Worm (Caenorhabditis elegans) whole organism, L3 larva: ENCODE results near the gene K01B6.4.

Source experiments
- ZK546.5 ChIP-seq: sonication (generic microtip); optimal IDR thresholded peaks from 2 replicates; lab custom pipeline; 2017; ENCODE audit warnings: missing biosample characterization, missing genetic modification characterization
- aly-2 ChIP-seq: fragments of 150-350 bp; optimal IDR thresholded peaks from 2 replicates; lab custom pipeline; 2014; ENCODE audit warnings: missing biosample characterization, missing genetic modification characterization
- ama-1 ChIP-seq: fragments of 150-350 bp; optimal IDR thresholded peaks from 2 replicates; lab custom pipeline; 2018
- ceh-16 ChIP-seq: sonication (generic microtip); optimal IDR thresholded peaks from 2 replicates; lab custom pipeline; 2017; ENCODE audit warnings: missing biosample characterization, missing genetic modification characterization
- ceh-28 ChIP-seq: fragments of 150-350 bp; optimal IDR thresholded peaks from 2 replicates; lab custom pipeline; 2014; ENCODE audit warnings: missing biosample characterization, missing genetic modification reagents, missing genetic modification characterization
- ceh-82 ChIP-seq: fragments of 150-350 bp; optimal IDR thresholded peaks from 2 replicates; lab custom pipeline; 2014; ENCODE audit warnings: missing biosample characterization, missing genetic modification characterization
- egl-27 ChIP-seq: sonication (generic microtip); optimal IDR thresholded peaks from 4 replicates; lab custom pipeline; 2017; ENCODE audit warnings: missing biosample characterization, missing genetic modification reagents, missing genetic modification characterization
- elt-1 ChIP-seq: fragments of 150-350 bp; optimal IDR thresholded peaks from 2 replicates; lab custom pipeline; 2014; ENCODE audit warnings: missing biosample characterization, missing genetic modification characterization
- elt-2 ChIP-seq: sonication (generic microtip); optimal IDR thresholded peaks from 2 replicates; lab custom pipeline; 2016; ENCODE audit warnings: missing genetic modification reagents, mild to moderate bottlenecking, missing genetic modification characterization, missing compliant biosample characterization
- eor-1 ChIP-seq, 2 experiments: fragments of 150-350 bp; optimal IDR thresholded peaks; 2 replicates each; lab custom pipeline; 2014 to 2018; ENCODE audit warnings: missing biosample characterization in 2 of 2, missing genetic modification characterization in 2 of 2
- fkh-10 ChIP-seq: sonication (generic microtip); optimal IDR thresholded peaks from 2 replicates; lab custom pipeline; 2017; ENCODE audit warnings: missing biosample characterization, missing genetic modification reagents, missing genetic modification characterization
- fkh-2 ChIP-seq: fragments of 150-350 bp; optimal IDR thresholded peaks from 2 replicates; lab custom pipeline; 2014; ENCODE audit warnings: missing biosample characterization, missing genetic modification reagents, missing genetic modification characterization
- hmg-11 ChIP-seq: sonication (generic microtip); optimal IDR thresholded peaks from 2 replicates; lab custom pipeline; 2016; ENCODE audit warnings: missing genetic modification characterization, missing compliant biosample characterization
- jun-1 ChIP-seq: fragments of 150-350 bp; optimal IDR thresholded peaks from 2 replicates; lab custom pipeline; 2014; ENCODE audit warnings: missing biosample characterization, missing genetic modification reagents, missing genetic modification characterization
- lin-15B ChIP-seq: fragments of 150-350 bp; optimal IDR thresholded peaks from 2 replicates; lab custom pipeline; 2014; ENCODE audit warnings: missing biosample characterization, missing genetic modification characterization
- lin-39 ChIP-seq: fragments of 150-350 bp; optimal IDR thresholded peaks from 2 replicates; lab custom pipeline; 2018; ENCODE audit warnings: missing biosample characterization, missing genetic modification reagents, missing genetic modification characterization
- mdl-1 ChIP-seq: fragments of 150-350 bp; optimal IDR thresholded peaks from 2 replicates; lab custom pipeline; 2014; ENCODE audit warnings: missing biosample characterization, missing genetic modification characterization
- nfya-1 ChIP-seq: sonication (generic microtip); optimal IDR thresholded peaks from 2 replicates; lab custom pipeline; 2017; ENCODE audit warnings: missing genetic modification characterization, mild to moderate bottlenecking, missing compliant biosample characterization, antibody characterized with exemption, moderate library complexity; ENCODE audit not compliant: insufficient read depth
- nhr-11 ChIP-seq: fragments of 150-350 bp; optimal IDR thresholded peaks from 2 replicates; lab custom pipeline; 2014; ENCODE audit warnings: missing biosample characterization, missing genetic modification characterization
- nhr-12 ChIP-seq: fragments of 150-350 bp; optimal IDR thresholded peaks from 2 replicates; lab custom pipeline; 2014; ENCODE audit warnings: missing biosample characterization, missing genetic modification characterization
- nhr-23 ChIP-seq: fragments of 150-350 bp; optimal IDR thresholded peaks from 2 replicates; lab custom pipeline; 2014; ENCODE audit warnings: missing biosample characterization, missing genetic modification reagents, missing genetic modification characterization
- nhr-28 ChIP-seq: fragments of 150-350 bp; optimal IDR thresholded peaks from 2 replicates; lab custom pipeline; 2014; ENCODE audit warnings: missing biosample characterization, missing genetic modification characterization
- nhr-76 ChIP-seq: fragments of 150-350 bp; sonication (generic microtip); optimal IDR thresholded peaks from 5 replicates; lab custom pipeline; 2014; ENCODE audit warnings: missing biosample characterization, missing genetic modification characterization
- nhr-77 ChIP-seq: fragments of 150-350 bp; optimal IDR thresholded peaks from 2 replicates; lab custom pipeline; 2014; ENCODE audit warnings: missing biosample characterization, missing genetic modification characterization
- pha-4 ChIP-seq: fragments of 150-350 bp; optimal IDR thresholded peaks from 2 replicates; lab custom pipeline; 2014; ENCODE audit warnings: missing biosample characterization, missing genetic modification reagents, missing genetic modification characterization
- pqm-1 ChIP-seq: fragments of 150-350 bp; optimal IDR thresholded peaks from 2 replicates; lab custom pipeline; 2017; ENCODE audit warnings: missing biosample characterization, missing genetic modification characterization, inconsistent platforms
- sea-2 ChIP-seq: fragments of 150-350 bp; sonication (generic microtip); optimal IDR thresholded peaks from 4 replicates; lab custom pipeline; 2014; ENCODE audit warnings: missing biosample characterization, missing genetic modification reagents, missing genetic modification characterization
- snpc-4 ChIP-seq: fragments of 150-350 bp; optimal IDR thresholded peaks from 2 replicates; lab custom pipeline; 2014; ENCODE audit warnings: missing biosample characterization, missing genetic modification characterization
- unc-39 ChIP-seq: sonication (generic microtip); optimal IDR thresholded peaks from 4 replicates; lab custom pipeline; 2017; ENCODE audit warnings: missing biosample characterization, missing genetic modification characterization
- unc-62 ChIP-seq: fragments of 150-350 bp; sonication (generic microtip); optimal IDR thresholded peaks from 4 replicates; lab custom pipeline; 2014; ENCODE audit warnings: missing biosample characterization, missing genetic modification reagents, missing genetic modification characterization
- zag-1 ChIP-seq: fragments of 150-350 bp; optimal IDR thresholded peaks from 2 replicates; lab custom pipeline; 2014; ENCODE audit warnings: missing biosample characterization, missing genetic modification characterization

Gene K01B6.4

DNA sequence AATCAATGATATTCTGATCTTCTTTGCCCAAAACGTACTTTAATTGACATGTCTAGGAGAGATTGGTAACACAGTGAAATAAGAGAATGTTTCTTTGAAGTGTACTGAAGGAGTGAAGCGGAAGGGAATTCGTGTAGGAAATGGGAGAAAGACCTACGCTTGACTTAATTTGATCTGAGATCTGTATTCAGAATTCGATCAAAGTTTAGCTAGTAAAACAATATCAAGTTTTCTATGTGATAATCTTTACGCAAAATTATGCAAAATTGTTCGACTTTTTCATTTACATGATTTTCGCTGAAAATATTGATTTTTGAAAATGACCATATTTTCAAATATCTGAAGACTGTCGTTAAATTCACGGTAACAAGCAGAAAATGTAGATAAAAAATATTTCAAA, at the start of gene K01B6.4:
TSS of gene K01B6.4 (minus strand) at position 101 of the 400 bp plus-strand sequence.
- TF ChIP-seq unc-39 = no peak
- TF ChIP-seq zag-1 (tag; lab: Kevin White, UChicago) = no peak
- TF ChIP-seq nfya-1 (tag; lab: Kevin White, UChicago) = no peak
- TF ChIP-seq ceh-28 (tag; lab: Kevin White, UChicago) = no peak
- TF ChIP-seq lin-15B (tag; lab: Kevin White, UChicago) = no peak

DNA sequence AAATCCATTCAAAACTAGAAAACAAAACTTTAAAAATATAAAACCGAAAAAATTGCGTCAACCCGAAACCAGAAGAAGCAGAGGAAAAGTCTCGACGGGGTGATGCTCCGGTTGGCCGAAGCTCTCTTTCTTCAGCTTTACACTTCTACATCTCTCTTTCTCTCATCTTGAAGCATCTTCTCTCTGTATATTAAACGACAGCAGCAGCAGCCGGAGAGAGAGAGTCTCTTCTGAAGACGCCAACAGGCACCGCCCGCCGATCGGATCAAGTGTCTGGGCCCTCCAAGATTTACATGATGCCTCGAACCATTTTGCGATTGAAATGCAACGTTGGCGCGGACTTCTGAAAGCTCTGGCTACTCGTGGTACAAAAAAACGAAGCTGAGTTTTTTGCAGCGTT, 49.5 kb upstream of the K01B6.4 start:
- TF ChIP-seq fkh-10 (GFP tag; lab: Kevin White, UChicago) = no peak
- peak; percentile 32 for TF ChIP-seq nfya-1 (tag; lab: Kevin White, UChicago)
- TF ChIP-seq ceh-16 (tag; lab: Kevin White, UChicago) = no peak

DNA sequence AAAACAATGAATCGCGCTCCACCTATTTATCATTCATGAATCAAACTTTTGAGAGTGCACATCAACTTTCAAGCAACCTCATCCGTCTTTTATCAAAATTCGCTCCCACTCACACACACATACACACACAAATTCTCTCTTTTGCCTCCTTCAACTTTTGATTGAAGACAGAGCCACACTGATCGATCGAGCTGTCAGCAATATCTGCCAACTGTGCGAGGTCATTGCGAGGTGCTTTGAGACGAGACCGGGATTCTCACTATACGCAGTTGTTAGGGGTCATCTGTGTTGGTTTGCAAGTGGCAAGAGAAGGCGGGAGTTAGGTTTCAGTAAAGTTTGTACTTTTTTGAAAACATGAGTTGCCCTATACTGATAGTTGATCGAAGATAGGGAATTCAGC, 48.9 kb upstream of the K01B6.4 start:
- TF ChIP-seq nhr-11 (tag; lab: Kevin White, UChicago) = no peak
- TF ChIP-seq lin-39 (tag; lab: Kevin White, UChicago) = peak; percentile 75

DNA sequence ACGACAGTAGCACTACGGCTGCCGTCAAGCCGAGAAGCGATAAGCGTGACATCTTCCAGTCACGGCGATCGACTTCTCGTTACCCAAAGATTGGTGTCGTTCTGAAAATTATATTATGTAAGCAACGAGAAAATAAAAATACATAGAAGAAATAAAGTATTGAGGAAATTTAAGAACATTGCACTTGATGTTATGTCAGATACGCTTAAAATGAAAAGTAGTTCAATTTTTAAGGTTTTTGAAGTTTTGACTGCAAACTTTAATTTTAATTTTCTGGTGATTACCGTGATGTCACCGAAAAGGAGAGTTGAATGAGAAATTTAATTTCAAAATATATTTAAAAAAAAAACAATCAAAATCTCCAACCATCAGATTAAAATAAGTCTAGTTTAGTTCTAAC, 47.1 kb upstream of the K01B6.4 start, which contains the start of gene emb-9:
TSS of gene emb-9 (minus strand) at position 101 of the 400 bp plus-strand sequence.
- TF ChIP-seq ceh-16 (tag; lab: Kevin White, UChicago) = no peak
- no peak for TF ChIP-seq jun-1 (tag; lab: Kevin White, UChicago)
- no peak for TF ChIP-seq hmg-11
- no peak for TF ChIP-seq lin-39 (tag; lab: Kevin White, UChicago)
- TF ChIP-seq ceh-28 (tag; lab: Kevin White, UChicago) = no peak
- no peak for TF ChIP-seq snpc-4 (tag; lab: Kevin White, UChicago)
- no peak for TF ChIP-seq elt-2 (tag; lab: Kevin White, UChicago)
- TF ChIP-seq ZK546.5 (tag; lab: Kevin White, UChicago) = no peak
- no peak for TF ChIP-seq elt-1
- no peak for TF ChIP-seq pqm-1 (tag; lab: Kevin White, UChicago)
- TF ChIP-seq mdl-1 (tag; lab: Kevin White, UChicago) = no peak
- TF ChIP-seq nhr-28 (tag; lab: Kevin White, UChicago) = no peak
- no peak for TF ChIP-seq egl-27 (tag; lab: Kevin White, UChicago)
- TF ChIP-seq nhr-23 = no peak

- TF ChIP-seq egl-27 (tag; lab: Kevin White, UChicago) (no peak), ZK546.5 (tag; lab: Kevin White, UChicago) (no peak), snpc-4 (tag; lab: Kevin White, UChicago) (no peak), unc-62 (GFP tag; lab: Kevin White, UChicago) (no peak), ceh-82 (tag; lab: Kevin White, UChicago) (no peak), lin-15B (tag; lab: Kevin White, UChicago) (no peak), pqm-1 (tag; lab: Kevin White, UChicago) (no peak), nhr-12 (no peak)
- TF ChIP-seq, all 47 proteins: peak for 0
Observed at ce11 chrIII:9340025-9340424, 42.8 kb upstream of the K01B6.4 start.

ce11 chrIII:9337968-9338367, 40.7 kb upstream of the K01B6.4 start:
- no peak for TF ChIP-seq elt-1
- no peak for TF ChIP-seq pha-4 (tag; lab: Kevin White, UChicago)
- no peak for TF ChIP-seq fkh-2 (tag; lab: Kevin White, UChicago)
- TF ChIP-seq eor-1 (tag; optimal IDR thresholded peaks at IDR 0.05; lab: Kevin White, UChicago) = no peak
- TF ChIP-seq jun-1 (tag; lab: Kevin White, UChicago) = no peak
- no peak for TF ChIP-seq nhr-12
- no peak for TF ChIP-seq ama-1
- no peak for TF ChIP-seq nhr-77
- TF ChIP-seq sea-2 (GFP tag; lab: Kevin White, UChicago) = no peak
- no peak for TF ChIP-seq nhr-76 (tag; lab: Kevin White, UChicago)
- no peak for TF ChIP-seq aly-2 (tag; lab: Kevin White, UChicago)
- TF ChIP-seq snpc-4 (tag; lab: Kevin White, UChicago) = no peak
